Worm (Caenorhabditis elegans): ENCODE results near the gene C16D9.8.

DNA sequence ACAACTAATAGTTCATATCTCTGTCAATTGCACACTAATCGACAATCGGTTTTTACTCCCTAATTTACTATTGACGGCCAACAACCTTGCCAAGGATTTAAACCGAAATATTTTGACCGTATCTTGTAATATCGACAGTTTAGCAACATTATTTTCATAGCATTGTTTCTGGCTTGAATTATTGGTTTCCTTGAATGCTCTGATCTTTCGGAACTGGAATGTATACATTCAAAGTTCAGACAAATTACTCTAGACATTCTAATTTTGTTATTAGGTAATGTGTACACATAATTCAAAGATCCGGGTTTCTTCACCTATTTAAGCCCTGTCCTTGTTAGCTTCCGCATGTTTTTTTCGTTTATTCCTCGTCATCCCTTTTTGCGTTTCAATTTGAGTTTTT is 575 bp upstream of the C16D9.8 start, which contains the start of gene C16D9.9:
- TF ChIP-seq set-16 (GFP tag; IDR thresholded peaks at IDR 0.05) (no peak), egl-27 (tag; optimal IDR thresholded peaks at IDR 0.05) (no peak), dmd-8 (GFP tag; IDR thresholded peaks at IDR 0.05) (no peak), lir-3 (tag; optimal IDR thresholded peaks at IDR 0.05) (no peak), nhr-28 (tag; optimal IDR thresholded peaks at IDR 0.05) (no peak), R02D3.7 (tag; optimal IDR thresholded peaks at IDR 0.05) (no peak), nhr-76 (tag; optimal IDR thresholded peaks at IDR 0.05) (no peak), unc-62 (GFP tag; optimal IDR thresholded peaks at IDR 0.05 in 1 of 2) (no peak), unc-62 (tag; optimal IDR thresholded peaks at IDR 0.05) (no peak), nhr-10 (tag; optimal IDR thresholded peaks at IDR 0.05) (no peak)

Measured in whole organism, L4 larva.